Worm (Caenorhabditis elegans) whole organism, late embryonic: Measurements from ENCODE around the gene ugt-60.

ENCODE experiments used
- C08G9.2 ChIP-seq: sonication (generic microtip); optimal IDR thresholded peaks from 2 replicates; lab custom pipeline; 2016; ENCODE audit warnings: mild to moderate bottlenecking, missing genetic modification characterization, moderate library complexity, missing compliant biosample characterization
- C38D4.7 ChIP-seq: fragments of 200-800 bp; sonication (Bioruptor generic); optimal IDR thresholded peaks from 2 replicates; lab custom pipeline; 2018; ENCODE audit warnings: mild to moderate bottlenecking, missing genetic modification characterization, moderate library complexity, missing compliant biosample characterization
- F13H6.1 ChIP-seq: sonication (generic microtip); optimal IDR thresholded peaks from 2 replicates; lab custom pipeline; 2016; ENCODE audit warnings: missing genetic modification characterization, missing compliant biosample characterization
- K02D7.2 ChIP-seq: sonication (generic microtip); optimal IDR thresholded peaks from 2 replicates; lab custom pipeline; 2017; ENCODE audit warnings: mild to moderate bottlenecking, missing genetic modification characterization, missing compliant biosample characterization
- K09A11.1 ChIP-seq: sonication (generic microtip); optimal IDR thresholded peaks from 2 replicates; lab custom pipeline; 2017; ENCODE audit warnings: antibody characterized with exemption, mild to moderate bottlenecking, missing genetic modification characterization, missing compliant biosample characterization; ENCODE audit not compliant: insufficient read depth
- T23F11.4 ChIP-seq: fragments of 200-800 bp; sonication (Bioruptor generic); optimal IDR thresholded peaks from 2 replicates; lab custom pipeline; 2018; ENCODE audit warnings: mild to moderate bottlenecking, missing genetic modification characterization, missing compliant biosample characterization
- ahr-1 ChIP-seq: sonication (generic microtip); optimal IDR thresholded peaks from 2 replicates; lab custom pipeline; 2016; ENCODE audit warnings: missing genetic modification characterization, missing compliant biosample characterization
- ceh-14 ChIP-seq: sonication (generic microtip); optimal IDR thresholded peaks from 2 replicates; lab custom pipeline; 2016; ENCODE audit warnings: missing genotype, missing genetic modification characterization, missing compliant biosample characterization
- ceh-18 ChIP-seq: sonication (generic microtip); optimal IDR thresholded peaks from 2 replicates; lab custom pipeline; 2016; ENCODE audit warnings: missing genetic modification characterization, missing compliant biosample characterization
- ceh-30 ChIP-seq: fragments of 150-350 bp; optimal IDR thresholded peaks from 2 replicates; lab custom pipeline; 2014; ENCODE audit warnings: missing biosample characterization, missing genetic modification characterization
- ceh-31 ChIP-seq: sonication (generic microtip); optimal IDR thresholded peaks from 2 replicates; lab custom pipeline; 2016; ENCODE audit warnings: missing genetic modification characterization, missing compliant biosample characterization
- ceh-34 ChIP-seq: sonication (generic microtip); optimal IDR thresholded peaks from 2 replicates; lab custom pipeline; 2016; ENCODE audit warnings: mild to moderate bottlenecking, missing genetic modification characterization, missing compliant biosample characterization
- ceh-45 ChIP-seq: fragments of 200-800 bp; sonication (Bioruptor generic); IDR thresholded peaks from 2 replicates; pipeline ENCODE4 v1.3.6; 2022; ENCODE audit warnings: missing genetic modification reagents, missing genetic modification characterization, missing compliant biosample characterization
- ceh-9 ChIP-seq: sonication (generic microtip); optimal IDR thresholded peaks from 2 replicates; lab custom pipeline; 2016; ENCODE audit warnings: mild to moderate bottlenecking, missing genetic modification characterization, inconsistent platforms, missing compliant biosample characterization
- che-1 ChIP-seq: sonication (generic microtip); optimal IDR thresholded peaks from 2 replicates; lab custom pipeline; 2016; ENCODE audit warnings: mild to moderate bottlenecking, missing genetic modification characterization, missing compliant biosample characterization
- dmd-4 ChIP-seq: sonication (generic microtip); optimal IDR thresholded peaks from 2 replicates; lab custom pipeline; 2016; ENCODE audit warnings: borderline replicate concordance, missing genetic modification characterization, missing compliant biosample characterization
- elt-2 ChIP-seq: sonication (generic microtip); optimal IDR thresholded peaks from 2 replicates; lab custom pipeline; 2016; ENCODE audit warnings: missing genetic modification reagents, missing genetic modification characterization, missing compliant biosample characterization
- fax-1 ChIP-seq: sonication (generic microtip); optimal IDR thresholded peaks from 2 replicates; lab custom pipeline; 2016; ENCODE audit warnings: missing genotype, missing genetic modification characterization, missing compliant biosample characterization
- fkh-10 ChIP-seq: fragments of 150-350 bp; optimal IDR thresholded peaks from 2 replicates; lab custom pipeline; 2014; ENCODE audit warnings: missing biosample characterization, missing genetic modification reagents, missing genetic modification characterization
- gmeb-2 ChIP-seq: sonication (generic microtip); optimal IDR thresholded peaks from 2 replicates; lab custom pipeline; 2016; ENCODE audit warnings: missing genetic modification characterization, inconsistent platforms, missing compliant biosample characterization
- hlh-13 ChIP-seq: fragments of 200-800 bp; sonication (Bioruptor generic); optimal IDR thresholded peaks from 2 replicates; lab custom pipeline; 2018; ENCODE audit warnings: mild to moderate bottlenecking, missing genetic modification characterization, missing compliant biosample characterization
- hlh-15 ChIP-seq: sonication (generic microtip); optimal IDR thresholded peaks from 2 replicates; lab custom pipeline; 2016; ENCODE audit warnings: missing genetic modification characterization, missing compliant biosample characterization
- hlh-30 ChIP-seq: sonication (generic microtip); optimal IDR thresholded peaks from 2 replicates; lab custom pipeline; 2017; ENCODE audit warnings: antibody characterized with exemption, missing genetic modification characterization, missing compliant biosample characterization; ENCODE audit not compliant: insufficient read depth
- hlh-6 ChIP-seq: sonication (generic microtip); optimal IDR thresholded peaks from 2 replicates; lab custom pipeline; 2016; ENCODE audit warnings: missing genotype, missing genetic modification characterization, missing compliant biosample characterization
- hlh-8 ChIP-seq: sonication (generic microtip); optimal IDR thresholded peaks from 2 replicates; lab custom pipeline; 2016; ENCODE audit warnings: missing genotype, missing genetic modification characterization, missing compliant biosample characterization
- lin-11 ChIP-seq: fragments of 200-800 bp; sonication (Bioruptor generic); optimal IDR thresholded peaks from 2 replicates; lab custom pipeline; 2018; ENCODE audit warnings: mild to moderate bottlenecking, missing genetic modification characterization, missing compliant biosample characterization
- madf-2 ChIP-seq: sonication (generic microtip); optimal IDR thresholded peaks from 2 replicates; lab custom pipeline; 2017; ENCODE audit warnings: missing genetic modification characterization, missing compliant biosample characterization
- mec-3 ChIP-seq: sonication (generic microtip); optimal IDR thresholded peaks from 2 replicates; lab custom pipeline; 2016; ENCODE audit warnings: borderline replicate concordance, missing genetic modification characterization, missing compliant biosample characterization
- nfya-1 ChIP-seq: sonication (generic microtip); optimal IDR thresholded peaks from 2 replicates; lab custom pipeline; 2017; ENCODE audit warnings: missing genetic modification characterization, mild to moderate bottlenecking, missing compliant biosample characterization, antibody characterized with exemption, moderate library complexity
- nhr-11 ChIP-seq: fragments of 150-350 bp; optimal IDR thresholded peaks from 2 replicates; lab custom pipeline; 2014; ENCODE audit warnings: missing biosample characterization, missing genetic modification characterization
- nhr-232 ChIP-seq: sonication (generic microtip); optimal IDR thresholded peaks from 2 replicates; lab custom pipeline; 2016; ENCODE audit warnings: missing genetic modification characterization, missing compliant biosample characterization
- npax-4 ChIP-seq: sonication (generic microtip); optimal IDR thresholded peaks from 2 replicates; lab custom pipeline; 2016; ENCODE audit warnings: missing genetic modification characterization, missing compliant biosample characterization
- odd-2 ChIP-seq: sonication (generic microtip); optimal IDR thresholded peaks from 2 replicates; lab custom pipeline; 2017; ENCODE audit warnings: antibody characterized with exemption, mild to moderate bottlenecking, missing genetic modification characterization, missing compliant biosample characterization
- pat-9 ChIP-seq: fragments of 200-800 bp; sonication (Bioruptor generic); optimal IDR thresholded peaks from 2 replicates; lab custom pipeline; 2018; ENCODE audit warnings: mild to moderate bottlenecking, missing genetic modification characterization, moderate library complexity, missing compliant biosample characterization
- pax-1 ChIP-seq: fragments of 150-350 bp; optimal IDR thresholded peaks from 2 replicates; lab custom pipeline; 2014; ENCODE audit warnings: missing biosample characterization, missing genetic modification characterization
- pha-2 ChIP-seq: sonication (generic microtip); optimal IDR thresholded peaks from 2 replicates; lab custom pipeline; 2017; ENCODE audit warnings: mild to moderate bottlenecking, missing genetic modification characterization, missing compliant biosample characterization
- pros-1 ChIP-seq: fragments of 150-350 bp; optimal IDR thresholded peaks from 2 replicates; lab custom pipeline; 2014; ENCODE audit warnings: missing biosample characterization, missing genetic modification reagents, missing genetic modification characterization
- ref-2 ChIP-seq: sonication (generic microtip); optimal IDR thresholded peaks from 2 replicates; lab custom pipeline; 2016; ENCODE audit warnings: missing genetic modification characterization, missing compliant biosample characterization
- rnt-1 ChIP-seq: sonication (generic microtip); optimal IDR thresholded peaks from 2 replicates; lab custom pipeline; 2016; ENCODE audit warnings: missing genetic modification characterization, missing compliant biosample characterization
- sdc-2 ChIP-seq: sonication (generic microtip); optimal IDR thresholded peaks from 2 replicates; lab custom pipeline; 2016; ENCODE audit warnings: missing genotype, missing genetic modification characterization, missing compliant biosample characterization
- sox-4 ChIP-seq: sonication (generic microtip); optimal IDR thresholded peaks from 2 replicates; lab custom pipeline; 2017; ENCODE audit warnings: mild to moderate bottlenecking, missing genetic modification characterization, inconsistent platforms, missing compliant biosample characterization
- tbx-2 ChIP-seq: sonication (generic microtip); optimal IDR thresholded peaks from 2 replicates; lab custom pipeline; 2016; ENCODE audit warnings: missing genetic modification characterization, missing compliant biosample characterization
- ttx-3 ChIP-seq: sonication (generic microtip); optimal IDR thresholded peaks from 2 replicates; lab custom pipeline; 2016; ENCODE audit warnings: missing genetic modification reagents, missing genetic modification characterization, missing compliant biosample characterization
- unc-3 ChIP-seq, 2 experiments: fragments of 200-800 bp in 1 of 2; sonication (Bioruptor generic) in 1 of 2; sonication (generic microtip) in 1 of 2; conservative IDR thresholded peaks in 1 of 2; optimal IDR thresholded peaks in 1 of 2; 2 replicates each; pipeline versions ENCODE4 v1.3.6 to Lab custom; 2016 to 2022; ENCODE audit warnings: missing compliant biosample characterization in 2 of 2, missing genetic modification characterization in 2 of 2, missing genetic modification reagents in 1 of 2
- unc-55 ChIP-seq: sonication (generic microtip); optimal IDR thresholded peaks from 2 replicates; lab custom pipeline; 2017; ENCODE audit warnings: missing biosample characterization, missing genetic modification reagents, missing genetic modification characterization
- unc-86 ChIP-seq: sonication (generic microtip); optimal IDR thresholded peaks from 2 replicates; lab custom pipeline; 2016; ENCODE audit warnings: missing genetic modification characterization, missing compliant biosample characterization

ugt-60 gene

DNA sequence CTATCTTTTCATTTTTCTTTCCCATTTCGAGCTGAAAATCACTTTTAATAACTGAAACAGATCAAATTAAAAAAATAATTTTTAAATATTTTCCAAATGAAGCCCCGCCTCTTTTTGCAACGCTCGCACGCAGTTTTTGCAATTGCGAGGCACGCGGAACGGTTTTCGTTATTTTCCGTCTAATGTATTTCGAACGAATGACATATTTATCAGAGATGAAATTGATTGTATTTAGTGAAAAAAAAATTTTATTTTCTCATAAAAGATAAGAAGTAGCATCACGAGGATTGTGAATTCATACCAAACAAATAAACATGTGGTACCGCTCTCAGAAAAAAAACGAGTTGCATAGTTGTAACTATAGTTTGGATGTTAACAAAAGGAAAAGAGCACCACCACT lies 49.0 kb downstream of the ugt-60 start, which contains the start of gene rpac-19 (continued):
- TF ChIP-seq hlh-13 (GFP tag; lab: Kevin White, UChicago) (no peak), ceh-34 (tag; lab: Kevin White, UChicago) (no peak), sdc-2 (tag; lab: Kevin White, UChicago) (peak; percentile 59), hlh-30 (no peak), pros-1 (no peak), ceh-31 (tag; lab: Kevin White, UChicago) (peak; percentile 34), unc-3 (GFP tag; conservative IDR thresholded peaks at IDR 0.05; lab: Robert Waterston, UW) (0 out of 2 replicates have a peak, but pooled peaks have one; percentile 46), unc-3 (tag; optimal IDR thresholded peaks at IDR 0.05; lab: Kevin White, UChicago) (no peak), C38D4.7 (GFP tag; lab: Kevin White, UChicago) (peak; percentile 52), ttx-3 (tag; lab: Kevin White, UChicago) (peak; percentile 67), ahr-1 (tag; lab: Kevin White, UChicago) (peak; percentile 44), unc-55 (GFP tag; lab: Kevin White, UChicago) (no peak), fax-1 (tag; lab: Kevin White, UChicago) (peak; percentile 34), fkh-10 (GFP tag; lab: Kevin White, UChicago) (no peak), madf-2 (tag; lab: Kevin White, UChicago) (peak; percentile 42), ceh-18 (tag; lab: Kevin White, UChicago) (no peak), ceh-30 (no peak), odd-2 (tag; lab: Kevin White, UChicago) (peak; percentile 59), hlh-8 (tag; lab: Kevin White, UChicago) (peak; percentile 31), mec-3 (tag; lab: Kevin White, UChicago) (no peak), nhr-232 (no peak), sox-4 (peak; percentile 55), K02D7.2 (tag; lab: Kevin White, UChicago) (peak; percentile 64), K09A11.1 (tag; lab: Kevin White, UChicago) (no peak), rnt-1 (no peak), ceh-9 (tag; lab: Kevin White, UChicago) (no peak), pat-9 (tag; lab: Kevin White, UChicago) (peak; percentile 48), che-1 (peak; percentile 46), ceh-14 (tag; lab: Kevin White, UChicago) (peak; percentile 73), C08G9.2 (tag; lab: Kevin White, UChicago) (peak; percentile 18), F13H6.1 (tag; lab: Kevin White, UChicago) (peak; percentile 46), npax-4 (tag; lab: Kevin White, UChicago) (no peak), pax-1 (tag; lab: Kevin White, UChicago) (no peak), nfya-1 (tag; lab: Kevin White, UChicago) (peak; percentile 67), T23F11.4 (GFP tag; lab: Kevin White, UChicago) (no peak), elt-2 (tag; lab: Kevin White, UChicago) (peak; percentile 75)

DNA sequence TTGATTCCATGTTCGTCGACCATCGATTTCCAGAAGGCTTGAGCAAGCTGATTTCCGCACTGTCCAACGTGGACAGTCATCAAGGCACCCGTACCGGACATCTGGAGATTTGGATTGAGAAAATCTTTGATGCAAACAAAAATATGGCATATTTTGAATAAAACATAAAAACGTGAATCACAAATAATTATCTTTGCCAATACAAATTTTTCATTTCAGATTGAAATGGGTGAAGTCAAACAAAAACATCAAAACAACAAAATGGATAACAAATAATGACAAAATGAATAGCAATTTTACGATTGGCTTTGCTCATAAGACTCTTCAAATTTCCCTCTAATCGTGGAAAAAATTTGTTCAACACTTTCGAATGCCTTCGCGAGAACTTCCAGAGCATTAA lies 49.8 kb downstream of the ugt-60 start, which contains the start of gene tbg-1:
Gene tbg-1, minus strand, starts transcription at position 101 of the 400 bp plus-strand sequence.
- TF ChIP-seq ahr-1 (tag; lab: Kevin White, UChicago) (no peak), unc-3 (GFP tag; conservative IDR thresholded peaks at IDR 0.05; lab: Robert Waterston, UW) (no peak), unc-3 (tag; optimal IDR thresholded peaks at IDR 0.05; lab: Kevin White, UChicago) (no peak), nhr-11 (tag; lab: Kevin White, UChicago) (no peak), nfya-1 (tag; lab: Kevin White, UChicago) (no peak), ceh-30 (no peak), hlh-15 (tag; lab: Kevin White, UChicago) (no peak), dmd-4 (tag; lab: Kevin White, UChicago) (no peak), pha-2 (tag; lab: Kevin White, UChicago) (no peak), tbx-2 (tag; lab: Kevin White, UChicago) (no peak), lin-11 (tag; lab: Kevin White, UChicago) (no peak), unc-86 (tag; lab: Kevin White, UChicago) (no peak), pat-9 (tag; lab: Kevin White, UChicago) (no peak), ceh-9 (tag; lab: Kevin White, UChicago) (no peak), gmeb-2 (no peak), ceh-45 (GFP tag; lab: Robert Waterston, UW) (no peak), ref-2 (tag; lab: Kevin White, UChicago) (no peak), K09A11.1 (tag; lab: Kevin White, UChicago) (no peak), hlh-6 (tag; lab: Kevin White, UChicago) (no peak)
